Fruit fly (Drosophila melanogaster) whole organism, prepupa: ENCODE measurements around the gene Ace.

Experiments used
- CG11902 ChIP-seq: fragments of 200-800 bp; sonication (Bioruptor generic); optimal IDR thresholded peaks from 3 replicates; lab custom pipeline; 2016; ENCODE audit warnings: missing biosample characterization, missing genetic modification characterization
- CG3919 ChIP-seq: fragments of 200-800 bp; sonication (Bioruptor generic); optimal IDR thresholded peaks from 3 replicates; lab custom pipeline; 2016; ENCODE audit warnings: missing biosample characterization, missing genetic modification characterization
- CG7368 ChIP-seq: fragments of 200-800 bp; sonication (Bioruptor generic); optimal IDR thresholded peaks from 3 replicates; lab custom pipeline; 2016; ENCODE audit warnings: missing biosample characterization, missing genetic modification characterization
- CG8319 ChIP-seq: fragments of 200-800 bp; sonication (Bioruptor generic); optimal IDR thresholded peaks from 3 replicates; lab custom pipeline; 2016; ENCODE audit warnings: missing biosample characterization, missing genetic modification characterization
- Eip78C ChIP-seq: fragments of 200-800 bp; sonication (Bioruptor generic); peaks from one replicate; lab custom pipeline; 2016; ENCODE audit warnings: missing biosample characterization, missing genetic modification characterization
- Gug ChIP-seq: fragments of 200-800 bp; sonication (Bioruptor generic); IDR thresholded peaks from 2 replicates; pipeline ENCODE4 v1.3.6; 2022; ENCODE audit warnings: missing biosample characterization, missing genetic modification characterization
- Sox15 ChIP-seq: fragments of 200-800 bp; sonication (Bioruptor generic); optimal IDR thresholded peaks from 3 replicates; lab custom pipeline; 2016; ENCODE audit warnings: missing biosample characterization, missing genetic modification characterization

- TF ChIP-seq Eip78C (GFP tag; lab: Kevin White, UChicago) (no peak), Sox15 (GFP tag; lab: Kevin White, UChicago) (no peak), CG11902 (no peak), Gug (GFP tag; lab: Robert Waterston, UW) (no peak), CG8319 (GFP tag; lab: Kevin White, UChicago) (no peak), CG3919 (GFP tag; lab: Kevin White, UChicago) (no peak), CG7368 (GFP tag; lab: Kevin White, UChicago) (no peak)
Observed at dm6 chr3R:13257110-13257509, 2.2 kb downstream of the Ace start.
